Worm (Caenorhabditis elegans) whole organism, late embryonic: ENCODE data around the gene F09B9.4.

Experiments
- ceh-22 ChIP-seq: sonication (generic microtip); optimal IDR thresholded peaks from 2 replicates; lab custom pipeline; 2017; ENCODE audit warnings: missing biosample characterization, missing genetic modification characterization
- ceh-9 ChIP-seq: sonication (generic microtip); optimal IDR thresholded peaks from 2 replicates; lab custom pipeline; 2016; ENCODE audit warnings: mild to moderate bottlenecking, missing genetic modification characterization, inconsistent platforms, missing compliant biosample characterization
- hlh-13 ChIP-seq: fragments of 200-800 bp; sonication (Bioruptor generic); optimal IDR thresholded peaks from 2 replicates; lab custom pipeline; 2018; ENCODE audit warnings: mild to moderate bottlenecking, missing genetic modification characterization, missing compliant biosample characterization
- pros-1 ChIP-seq: fragments of 150-350 bp; optimal IDR thresholded peaks from 2 replicates; lab custom pipeline; 2014; ENCODE audit warnings: missing biosample characterization, missing genetic modification reagents, missing genetic modification characterization

DNA sequence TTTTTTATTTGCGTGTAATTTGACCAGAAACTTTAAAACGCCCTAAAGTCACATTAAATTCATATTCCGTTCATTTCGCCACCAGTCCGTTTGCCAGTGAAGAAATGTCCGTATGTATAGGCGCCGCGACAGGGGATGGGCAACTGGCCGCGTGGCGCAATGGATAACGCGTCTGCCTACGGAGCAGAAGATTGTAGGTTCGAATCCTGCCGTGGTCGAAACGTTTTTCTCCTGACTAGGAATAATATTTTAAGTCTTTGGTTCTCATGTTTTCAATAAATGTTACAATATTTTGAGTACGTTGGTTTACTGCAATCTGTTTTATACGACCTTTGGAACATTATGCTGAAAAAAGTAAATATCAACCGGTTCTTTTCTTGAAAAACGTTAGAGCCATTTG, 15.4 kb upstream of the F09B9.4 start:
- TF ChIP-seq ceh-22 (tag; lab: Kevin White, UChicago) (no peak), ceh-9 (tag; lab: Kevin White, UChicago) (no peak), hlh-13 (peak; percentile 1), pros-1 (tag; lab: Kevin White, UChicago) (no peak)
